Worm (Caenorhabditis elegans): ENCODE results near the gene F09C6.12.

F09C6.12 gene

ce11 chrV:16852002-16852401 is 30.7 kb upstream of the F09C6.12 start, which contains the start of gene clec-37:
Gene clec-37 (minus strand): TSS chrV:16852102.
- no peak for TF ChIP-seq xnd-1 (tag; optimal IDR thresholded peaks at IDR 0.05)
- no peak for TF ChIP-seq let-526 (GFP tag; IDR thresholded peaks at IDR 0.05)
- TF ChIP-seq fkh-3 (tag; optimal IDR thresholded peaks at IDR 0.05), result no peak
- no peak for TF ChIP-seq F55B11.4 (tag; optimal IDR thresholded peaks at IDR 0.05; ENCODE audit: borderline replicate concordance, insufficient read depth)
- TF ChIP-seq die-1 (tag; optimal IDR thresholded peaks at IDR 0.05), result no peak
- no peak for TF ChIP-seq nfyb-1 (GFP tag; IDR thresholded peaks at IDR 0.05)
- no peak for TF ChIP-seq hsf-1 (GFP tag; IDR thresholded peaks at IDR 0.05)
- TF ChIP-seq madf-6 (GFP tag; IDR thresholded peaks at IDR 0.05), result no peak
- no peak for TF ChIP-seq chd-7 (tag; optimal IDR thresholded peaks at IDR 0.05)
- no peak for TF ChIP-seq ztf-25 (GFP tag; IDR thresholded peaks at IDR 0.05)
- TF ChIP-seq ceh-27 (GFP tag; optimal IDR thresholded peaks at IDR 0.05), result no peak
- TF ChIP-seq C17E4.6 (GFP tag; IDR thresholded peaks at IDR 0.05), result no peak
- TF ChIP-seq K12H6.12 (tag; optimal IDR thresholded peaks at IDR 0.05), result no peak
- TF ChIP-seq lin-35 (GFP tag; optimal IDR thresholded peaks at IDR 0.05), result no peak
- no peak for TF ChIP-seq ceh-58 (GFP tag; IDR thresholded peaks at IDR 0.05)

ce11 chrV:16853956-16854683 is 28.5 kb upstream of the F09C6.12 start, which contains the start of the genes clec-35 and clec-27:
Gene clec-35 (minus strand): TSS chrV:16854056.
Gene clec-27 (plus strand): TSS chrV:16854633.
- TF ChIP-seq nfyb-1 (GFP tag; IDR thresholded peaks at IDR 0.05), result no peak
- TF ChIP-seq F49E8.2 (tag; optimal IDR thresholded peaks at IDR 0.05; ENCODE audit: insufficient read depth), result no peak
- TF ChIP-seq ceh-91 (GFP tag; IDR thresholded peaks at IDR 0.05), result no peak
- TF ChIP-seq sdz-38 (tag; optimal IDR thresholded peaks at IDR 0.05), result no peak
- TF ChIP-seq nhr-179 (tag; optimal IDR thresholded peaks at IDR 0.05), result no peak
- TF ChIP-seq zfh-2 (GFP tag; conservative IDR thresholded peaks at IDR 0.05), result no peak
- no peak for TF ChIP-seq ZK185.1 (tag; optimal IDR thresholded peaks at IDR 0.05; ENCODE audit: poor library complexity, severe bottlenecking)
- TF ChIP-seq let-607 (tag; optimal IDR thresholded peaks at IDR 0.05), result no peak
- TF ChIP-seq tbp1 (GFP tag; optimal IDR thresholded peaks at IDR 0.05), result no peak
- no peak for TF ChIP-seq somi-1 (GFP tag; optimal IDR thresholded peaks at IDR 0.05)
- no peak for TF ChIP-seq hrde-1 (tag; optimal IDR thresholded peaks at IDR 0.05; ENCODE audit: borderline replicate concordance)
- TF ChIP-seq gei-17 (GFP tag; optimal IDR thresholded peaks at IDR 0.05), result no peak
- no peak for TF ChIP-seq repo-1 (tag; optimal IDR thresholded peaks at IDR 0.05)

ce11 chrV:16857977-16858479 is 24.6 kb upstream of the F09C6.12 start, which contains the start of the genes clec-31 and clec-22:
Gene clec-31 (minus strand): TSS chrV:16858077.
Gene clec-22 (plus strand): TSS chrV:16858429.
- no peak for TF ChIP-seq Y67H2A.10 (GFP tag; conservative IDR thresholded peaks at IDR 0.05)
- no peak for TF ChIP-seq lin-40 (tag; optimal IDR thresholded peaks at IDR 0.05)
- no peak for TF ChIP-seq ZK185.1 (tag; optimal IDR thresholded peaks at IDR 0.05; ENCODE audit: poor library complexity, severe bottlenecking)
- no peak for TF ChIP-seq bed-2 (GFP tag; IDR thresholded peaks at IDR 0.05)
- no peak for TF ChIP-seq F57A8.1 (GFP tag; optimal IDR thresholded peaks at IDR 0.05)
- TF ChIP-seq F33H1.4 (GFP tag; IDR thresholded peaks at IDR 0.05), result no peak
- no peak for TF ChIP-seq gei-17 (GFP tag; optimal IDR thresholded peaks at IDR 0.05)
- no peak for TF ChIP-seq cebp-2 (GFP tag; IDR thresholded peaks at IDR 0.05)
- no peak for TF ChIP-seq aptf-3 (GFP tag; IDR thresholded peaks at IDR 0.05)
- no peak for TF ChIP-seq nhr-27 (tag; optimal IDR thresholded peaks at IDR 0.05)
- TF ChIP-seq T07F8.4 (tag; optimal IDR thresholded peaks at IDR 0.05), result no peak
- TF ChIP-seq nfyb-1 (GFP tag; IDR thresholded peaks at IDR 0.05), result no peak
- TF ChIP-seq attf-3 (GFP tag; conservative IDR thresholded peaks at IDR 0.05), result no peak
- TF ChIP-seq ceh-27 (GFP tag; optimal IDR thresholded peaks at IDR 0.05), result no peak
- no peak for TF ChIP-seq F23B12.7 (tag; optimal IDR thresholded peaks at IDR 0.05; ENCODE audit: insufficient read depth)
- no peak for TF ChIP-seq ztf-28 (GFP tag; IDR thresholded peaks at IDR 0.05)
- TF ChIP-seq sea-2 (GFP tag; IDR thresholded peaks at IDR 0.05), result no peak
- no peak for TF ChIP-seq akir-1 (GFP tag; optimal IDR thresholded peaks at IDR 0.05)
- TF ChIP-seq somi-1 (GFP tag; optimal IDR thresholded peaks at IDR 0.05), result no peak
- no peak for TF ChIP-seq fkh-3 (tag; optimal IDR thresholded peaks at IDR 0.05)
